Worm (Caenorhabditis elegans) whole organism, young adult: ENCODE results near the gene C43F9.11.

Source experiments
- F57A8.1 ChIP-seq: fragments of 200-800 bp; sonication (Bioruptor generic); optimal IDR thresholded peaks from 2 replicates; lab custom pipeline; 2018; ENCODE audit warnings: mild to moderate bottlenecking, missing genetic modification characterization, moderate library complexity, missing compliant biosample characterization
- zim-3 ChIP-seq: sonication (generic microtip); optimal IDR thresholded peaks from 2 replicates; lab custom pipeline; 2017; ENCODE audit warnings: mild to moderate bottlenecking, missing genetic modification characterization, moderate library complexity, missing compliant biosample characterization

ce11 chrIV:10616366-10616765 lies 19.8 kb downstream of the C43F9.11 start:
- no peak for TF ChIP-seq F57A8.1 (GFP tag; lab: Kevin White, UChicago)
- TF ChIP-seq zim-3 (tag; lab: Kevin White, UChicago) = no peak
